Fruit fly (Drosophila melanogaster): ENCODE results near the gene Aduk.

The Aduk gene

dm6 chr3R:9353276-9353652 lies 18.8 kb upstream of the Aduk start (continued):
- peak; percentile 88 for TF ChIP-seq Met (GFP tag; optimal IDR thresholded peaks at IDR 0.05)
- TF ChIP-seq Hr4 (GFP tag; optimal IDR thresholded peaks at IDR 0.05): peak; percentile 89
- TF ChIP-seq CG15336 (GFP tag; IDR thresholded peaks at IDR 0.05): no peak
- TF ChIP-seq CG8632 (GFP tag; optimal IDR thresholded peaks at IDR 0.05): peak; percentile 89
- TF ChIP-seq CG6854 (GFP tag; optimal IDR thresholded peaks at IDR 0.05): peak; percentile 62
- peak; percentile 87 for TF ChIP-seq Ets96B (tag; optimal IDR thresholded peaks at IDR 0.05)
- TF ChIP-seq eg (GFP tag; IDR thresholded peaks at IDR 0.05): no peak
- peak; percentile 77 for TF ChIP-seq CG7368 (GFP tag; optimal IDR thresholded peaks at IDR 0.05)
- peak in 1 of 2 experiments; percentile 93 for TF ChIP-seq salr (GFP tag; optimal IDR thresholded peaks at IDR 0.05)
- peak; percentile 85 for TF ChIP-seq net (GFP tag; optimal IDR thresholded peaks at IDR 0.05)
- peak; percentile 81 for TF ChIP-seq dac (GFP tag; optimal IDR thresholded peaks at IDR 0.05)
- peak; percentile 72 for TF ChIP-seq Blimp-1 (GFP tag; optimal IDR thresholded peaks at IDR 0.05)
- TF ChIP-seq fkh (GFP tag; optimal IDR thresholded peaks at IDR 0.05): peak; percentile 4
- TF ChIP-seq Hr38 (GFP tag; optimal IDR thresholded peaks at IDR 0.05): no peak
- peak; percentile 74 for TF ChIP-seq CG31627 (GFP tag; optimal IDR thresholded peaks at IDR 0.05)
- peak; percentile 84 for TF ChIP-seq Sox102F (GFP tag; optimal IDR thresholded peaks at IDR 0.05)
- TF ChIP-seq Hr39 (GFP tag; optimal IDR thresholded peaks at IDR 0.05): peak; percentile 71
- peak; percentile 48 for TF ChIP-seq Ets21C (GFP tag; optimal IDR thresholded peaks at IDR 0.05)
- TF ChIP-seq spab (GFP tag; optimal IDR thresholded peaks at IDR 0.05): peak; percentile 81
- TF ChIP-seq Eip75B (GFP tag; optimal IDR thresholded peaks at IDR 0.05): peak; percentile 78
- peak; percentile 75 for TF ChIP-seq CG8319 (GFP tag; optimal IDR thresholded peaks at IDR 0.05)
- TF ChIP-seq pdm3 (GFP tag; optimal IDR thresholded peaks at IDR 0.05): peak; percentile 81
- peak; percentile 91 for TF ChIP-seq esn (GFP tag; optimal IDR thresholded peaks at IDR 0.05)
- TF ChIP-seq Gug (GFP tag; IDR thresholded peaks at IDR 0.05): no peak
- TF ChIP-seq achi (GFP tag; optimal IDR thresholded peaks at IDR 0.05): peak; percentile 88
- peak; percentile 90 for TF ChIP-seq OdsH (GFP tag; optimal IDR thresholded peaks at IDR 0.05)

- TF ChIP-seq CG4318 (GFP tag; optimal IDR thresholded peaks at IDR 0.05) (no peak), dsx (GFP tag; optimal IDR thresholded peaks at IDR 0.05; ENCODE audit: poor library complexity, severe bottlenecking) (peak; percentile 14)
These were observed 18.2 kb upstream of the Aduk start for dm6 chr3R:9352595-9353275.

- TF ChIP-seq Sox15 (GFP tag; optimal IDR thresholded peaks at IDR 0.05): peak; percentile 11
- peak; percentile 70 for TF ChIP-seq CG10631 (GFP tag; optimal IDR thresholded peaks at IDR 0.05)
- TF ChIP-seq fd85E (GFP tag; optimal IDR thresholded peaks at IDR 0.05): peak; percentile 44
- TF ChIP-seq CG3919 (GFP tag; optimal IDR thresholded peaks at IDR 0.05): peak; percentile 76
- peak; percentile 28 for TF ChIP-seq dac (GFP tag; optimal IDR thresholded peaks at IDR 0.05)
- TF ChIP-seq CG6163 (GFP tag; IDR thresholded peaks at IDR 0.05): no peak
- peak; percentile 52 for TF ChIP-seq esn (GFP tag; optimal IDR thresholded peaks at IDR 0.05)
- TF ChIP-seq spab (GFP tag; optimal IDR thresholded peaks at IDR 0.05): peak; percentile 50
- TF ChIP-seq CG6854 (GFP tag; optimal IDR thresholded peaks at IDR 0.05): no peak
- peak; percentile 10 for TF ChIP-seq CG9139 (GFP tag; optimal IDR thresholded peaks at IDR 0.05)
- TF ChIP-seq Hr4 (GFP tag; optimal IDR thresholded peaks at IDR 0.05): peak; percentile 89
- peak; percentile 18 for TF ChIP-seq Eip93F (GFP tag; optimal IDR thresholded peaks at IDR 0.05)
- TF ChIP-seq Sox14 (GFP tag; optimal IDR thresholded peaks at IDR 0.05): peak; percentile 67
- peak; percentile 33 for TF ChIP-seq CG6808 (GFP tag; optimal IDR thresholded peaks at IDR 0.05)
- TF ChIP-seq pdm3 (GFP tag; optimal IDR thresholded peaks at IDR 0.05): peak; percentile 74
- no peak for TF ChIP-seq CG11294 (GFP tag; IDR thresholded peaks at IDR 0.05)
- TF ChIP-seq fd59A (GFP tag; optimal IDR thresholded peaks at IDR 0.05): peak; percentile 28
- TF ChIP-seq CG6792 (GFP tag; optimal IDR thresholded peaks at IDR 0.05): peak; percentile 4
- peak; percentile 72 for TF ChIP-seq svp (GFP tag)
- TF ChIP-seq lz (GFP tag; optimal IDR thresholded peaks at IDR 0.05): peak; percentile 17
- TF ChIP-seq ss (GFP tag; optimal IDR thresholded peaks at IDR 0.05): peak in 1 of 2 experiments; percentile 25
- no peak for TF ChIP-seq eg (GFP tag; IDR thresholded peaks at IDR 0.05)
- peak; percentile 76 for TF ChIP-seq OdsH (GFP tag; optimal IDR thresholded peaks at IDR 0.05)
- TF ChIP-seq CG6276 (GFP tag; optimal IDR thresholded peaks at IDR 0.05): peak; percentile 54
- TF ChIP-seq dsx (GFP tag; optimal IDR thresholded peaks at IDR 0.05; ENCODE audit: poor library complexity, severe bottlenecking): no peak
- TF ChIP-seq fkh (GFP tag; optimal IDR thresholded peaks at IDR 0.05): peak; percentile 95
These were observed 17.2 kb upstream of the Aduk start for dm6 chr3R:9351415-9352379.
